Fruit fly (Drosophila melanogaster) whole organism, embryonic: ENCODE measurements around the gene CG16854.

ENCODE experiments used
- ATbp ChIP-seq: fragments of 200-800 bp; sonication (Bioruptor generic); optimal IDR thresholded peaks from 2 replicates; lab custom pipeline; 2017; ENCODE audit warnings: missing biosample characterization, mild to moderate bottlenecking, missing genetic modification characterization, missing genetic modification reagents
- Ada2b ChIP-seq: fragments of 200-800 bp; sonication (Bioruptor generic); IDR thresholded peaks from 2 replicates; pipeline ENCODE4 v1.3.6; 2022; ENCODE audit warnings: missing biosample characterization, missing genetic modification characterization
- B-H1 ChIP-seq: fragments of 200-800 bp; sonication (Bioruptor generic); IDR thresholded peaks from 3 replicates; pipeline ENCODE4 v1.3.6; 2022; ENCODE audit warnings: missing biosample characterization, missing genetic modification characterization
- CG10147 ChIP-seq: fragments of 200-800 bp; sonication (Bioruptor generic); optimal IDR thresholded peaks from 2 replicates; lab custom pipeline; 2019; ENCODE audit warnings: missing biosample characterization, mild to moderate bottlenecking, missing genetic modification characterization, moderate library complexity
- CG1024 ChIP-seq: fragments of 200-800 bp; sonication (Bioruptor generic); IDR thresholded peaks from 2 replicates; pipeline ENCODE4 v1.3.6; 2022; ENCODE audit warnings: missing biosample characterization, missing genetic modification characterization
- CG11456 ChIP-seq: fragments of 200-800 bp; sonication (Bioruptor generic); IDR thresholded peaks from 3 replicates; pipeline ENCODE4 v1.3.6; 2022; ENCODE audit warnings: missing biosample characterization, missing genetic modification characterization
- CG12236 ChIP-seq: fragments of 200-800 bp; sonication (Bioruptor generic); optimal IDR thresholded peaks from 2 replicates; lab custom pipeline; 2016; ENCODE audit warnings: missing biosample characterization, missing genetic modification characterization
- CG12391 ChIP-seq: fragments of 200-800 bp; sonication (Bioruptor generic); optimal IDR thresholded peaks from 3 replicates; lab custom pipeline; 2018; ENCODE audit warnings: missing biosample characterization, mild to moderate bottlenecking, missing genetic modification characterization, moderate library complexity
- CG12769 ChIP-seq: fragments of 200-800 bp; sonication (Bioruptor generic); optimal IDR thresholded peaks from 2 replicates; lab custom pipeline; 2019; ENCODE audit warnings: missing biosample characterization, mild to moderate bottlenecking, missing genetic modification characterization, moderate library complexity
- CG15696 ChIP-seq: fragments of 200-800 bp; sonication (Bioruptor generic); optimal IDR thresholded peaks from 2 replicates; lab custom pipeline; 2019; ENCODE audit warnings: missing biosample characterization, mild to moderate bottlenecking, missing genetic modification characterization, moderate library complexity
- CG1602 ChIP-seq: fragments of 200-800 bp; sonication (Bioruptor generic); optimal IDR thresholded peaks from 3 replicates; lab custom pipeline; 2016; ENCODE audit warnings: missing biosample characterization, missing genetic modification characterization
- CG2199 ChIP-seq: fragments of 200-800 bp; sonication (Bioruptor generic); IDR thresholded peaks from 3 replicates; pipeline ENCODE4 v1.3.6; 2022; ENCODE audit warnings: missing biosample characterization, missing genetic modification characterization
- CG2678 ChIP-seq: fragments of 200-800 bp; sonication (Bioruptor generic); optimal IDR thresholded peaks from 3 replicates; lab custom pipeline; 2019; ENCODE audit warnings: missing biosample characterization, mild to moderate bottlenecking, missing genetic modification characterization, moderate library complexity
- CG3407 ChIP-seq: fragments of 200-800 bp; sonication (Bioruptor generic); optimal IDR thresholded peaks from 2 replicates; lab custom pipeline; 2018; ENCODE audit warnings: missing biosample characterization, mild to moderate bottlenecking, missing genetic modification characterization
- CG3847 ChIP-seq: fragments of 200-800 bp; sonication (Bioruptor generic); IDR thresholded peaks from 2 replicates; pipeline ENCODE4 v1.3.6; 2022; ENCODE audit warnings: missing biosample characterization, missing genetic modification characterization
- CG4730 ChIP-seq: fragments of 200-800 bp; sonication (Bioruptor generic); IDR thresholded peaks from 2 replicates; pipeline ENCODE4 v1.3.6; 2022; ENCODE audit warnings: missing biosample characterization, missing genetic modification characterization
- CG6254 ChIP-seq: fragments of 200-800 bp; sonication (Bioruptor generic); optimal IDR thresholded peaks from 3 replicates; lab custom pipeline; 2017; ENCODE audit warnings: mild to moderate bottlenecking, missing biosample characterization, missing genetic modification reagents, missing genetic modification characterization
- CG6791 ChIP-seq: fragments of 200-800 bp; sonication (Bioruptor generic); IDR thresholded peaks from 3 replicates; pipeline ENCODE4 v1.3.6; 2022; ENCODE audit warnings: missing biosample characterization, missing genetic modification characterization; ENCODE audit not compliant: partially characterized antibody
- CG7556 ChIP-seq: fragments of 200-800 bp; sonication (Bioruptor generic); optimal IDR thresholded peaks from 2 replicates; lab custom pipeline; 2017; ENCODE audit warnings: missing biosample characterization, mild to moderate bottlenecking, missing genetic modification characterization
- D19A ChIP-seq: fragments of 200-800 bp; optimal IDR thresholded peaks from 3 replicates; lab custom pipeline; 2019; ENCODE audit warnings: missing biosample characterization, mild to moderate bottlenecking, missing genetic modification characterization, moderate library complexity
- Dip3 ChIP-seq: fragments of 200-800 bp; sonication (Bioruptor generic); optimal IDR thresholded peaks from 3 replicates; lab custom pipeline; 2016; ENCODE audit warnings: missing biosample characterization, missing genetic modification characterization
- Elba2 ChIP-seq: fragments of 200-800 bp; sonication (Bioruptor generic); optimal IDR thresholded peaks from 3 replicates; lab custom pipeline; 2016; ENCODE audit warnings: missing biosample characterization, missing genetic modification characterization
- HmgZ ChIP-seq: fragments of 200-800 bp; sonication (Bioruptor generic); optimal IDR thresholded peaks from 2 replicates; lab custom pipeline; 2018; ENCODE audit warnings: missing biosample characterization, mild to moderate bottlenecking, missing genetic modification characterization
- Hmx ChIP-seq: fragments of 200-800 bp; sonication (Bioruptor generic); optimal IDR thresholded peaks from 2 replicates; lab custom pipeline; 2016; ENCODE audit warnings: missing biosample characterization, missing genetic modification characterization
- Hr78 ChIP-seq, 2 experiments: fragments of 200-800 bp in 1 of 2; fragments of >200 bp in 1 of 2; sonication (Bioruptor generic) in 1 of 2; optimal IDR thresholded peaks; 2 replicates each; lab custom pipeline; 2017 to 2019; ENCODE audit warnings: missing biosample characterization in 2 of 2, missing genetic modification characterization in 2 of 2, mild to moderate bottlenecking in 1 of 2, moderate library complexity in 1 of 2
- Med ChIP-seq: fragments of 200-800 bp; sonication (Bioruptor generic); peaks from one replicate; lab custom pipeline; 2016; ENCODE audit warnings: missing biosample characterization, missing genetic modification characterization, mild to moderate bottlenecking, inconsistent platforms, moderate library complexity
- Pdp1 ChIP-seq, 2 experiments: fragments of 200-800 bp; sonication (Bioruptor generic); optimal IDR thresholded peaks; 3 replicates each; lab custom pipeline; 2016; ENCODE audit warnings: missing biosample characterization in 2 of 2, missing genetic modification characterization in 2 of 2, mild to moderate bottlenecking in 1 of 2, moderate library complexity in 1 of 2
- Sox100B ChIP-seq: fragments of 200-800 bp; sonication (Bioruptor generic); optimal IDR thresholded peaks from 3 replicates; lab custom pipeline; 2018; ENCODE audit warnings: missing biosample characterization, mild to moderate bottlenecking, missing genetic modification characterization
- Spps ChIP-seq: fragments of 200-800 bp; sonication (Bioruptor generic); optimal IDR thresholded peaks from 2 replicates; lab custom pipeline; 2018; ENCODE audit warnings: missing biosample characterization, mild to moderate bottlenecking, missing genetic modification characterization
- Vsx1 ChIP-seq: fragments of 200-800 bp; sonication (Bioruptor generic); optimal IDR thresholded peaks from 2 replicates; lab custom pipeline; 2017; ENCODE audit warnings: missing biosample characterization, mild to moderate bottlenecking, missing genetic modification characterization, missing genetic modification reagents
- bsh ChIP-seq, 2 experiments: fragments of 200-800 bp; sonication (Bioruptor generic); optimal IDR thresholded peaks; 2 replicates each; lab custom pipeline; 2017 to 2018; ENCODE audit warnings: mild to moderate bottlenecking in 2 of 2, missing biosample characterization in 2 of 2, missing genetic modification characterization in 2 of 2, moderate library complexity in 1 of 2
- btn ChIP-seq: fragments of 200-800 bp; sonication (Bioruptor generic); optimal IDR thresholded peaks from 2 replicates; lab custom pipeline; 2016; ENCODE audit warnings: missing biosample characterization, missing genetic modification characterization
- chn ChIP-seq: fragments of 200-800 bp; sonication (Bioruptor generic); optimal IDR thresholded peaks from 2 replicates; lab custom pipeline; 2016; ENCODE audit warnings: missing biosample characterization, missing genetic modification characterization
- corto ChIP-seq: fragments of 200-800 bp; sonication (Bioruptor generic); optimal IDR thresholded peaks from 2 replicates; lab custom pipeline; 2016; ENCODE audit warnings: missing biosample characterization, mild to moderate bottlenecking, missing genetic modification characterization, moderate library complexity
- crol ChIP-seq: fragments of 200-800 bp; sonication (Bioruptor generic); IDR thresholded peaks from 2 replicates; pipeline ENCODE4 v1.3.6; 2022; ENCODE audit warnings: missing biosample characterization, missing genetic modification characterization
- crp ChIP-seq, 2 experiments: fragments of 200-800 bp; sonication (Bioruptor generic); optimal IDR thresholded peaks; 2 replicates in 1 of 2; 3 replicates in 1 of 2; lab custom pipeline; 2017; ENCODE audit warnings: missing biosample characterization in 2 of 2, missing genetic modification characterization in 2 of 2, mild to moderate bottlenecking in 1 of 2, moderate library complexity in 1 of 2
- cwo ChIP-seq: fragments of 200-800 bp; sonication (Bioruptor generic); optimal IDR thresholded peaks from 3 replicates; lab custom pipeline; 2017; ENCODE audit warnings: missing biosample characterization, missing genetic modification characterization, mild to moderate bottlenecking, moderate library complexity, missing genetic modification reagents
- da ChIP-seq: fragments of 200-800 bp; sonication (Bioruptor generic); optimal IDR thresholded peaks from 2 replicates; lab custom pipeline; 2016; ENCODE audit warnings: missing biosample characterization, missing genetic modification characterization
- dm ChIP-seq: fragments of 200-800 bp; sonication (Bioruptor generic); optimal IDR thresholded peaks from 3 replicates; lab custom pipeline; 2016; ENCODE audit warnings: missing biosample characterization, missing genetic modification characterization
- en ChIP-seq: fragments of 200-800 bp; sonication (Bioruptor generic); optimal IDR thresholded peaks from 2 replicates; lab custom pipeline; 2016; ENCODE audit warnings: missing biosample characterization, missing genetic modification characterization
- fd102C ChIP-seq: fragments of 200-800 bp; sonication (Bioruptor generic); optimal IDR thresholded peaks from 2 replicates; lab custom pipeline; 2018; ENCODE audit warnings: missing biosample characterization, mild to moderate bottlenecking, missing genetic modification characterization, moderate library complexity
- her ChIP-seq: fragments of 200-800 bp; sonication (Bioruptor generic); optimal IDR thresholded peaks from 2 replicates; lab custom pipeline; 2016; ENCODE audit warnings: missing biosample characterization, missing genetic modification characterization
- lbe ChIP-seq: fragments of 200-800 bp; sonication (Bioruptor generic); optimal IDR thresholded peaks from 2 replicates; lab custom pipeline; 2016; ENCODE audit warnings: missing biosample characterization, mild to moderate bottlenecking, missing genetic modification characterization
- row ChIP-seq: fragments of 200-800 bp; sonication (Bioruptor generic); IDR thresholded peaks from 3 replicates; pipeline ENCODE4 v1.3.6; 2022; ENCODE audit warnings: missing biosample characterization, missing genetic modification characterization
- salm ChIP-seq: fragments of 200-800 bp; sonication (Bioruptor generic); optimal IDR thresholded peaks from 2 replicates; lab custom pipeline; 2018; ENCODE audit warnings: missing biosample characterization, mild to moderate bottlenecking, missing genetic modification characterization
- scrt ChIP-seq: fragments of 200-800 bp; sonication (Bioruptor generic); optimal IDR thresholded peaks from 2 replicates; lab custom pipeline; 2018; ENCODE audit warnings: missing biosample characterization, mild to moderate bottlenecking, missing genetic modification characterization, moderate library complexity
- so ChIP-seq: fragments of 200-800 bp; sonication (Bioruptor generic); IDR thresholded peaks from 3 replicates; pipeline ENCODE4 v1.3.6; 2022; ENCODE audit warnings: missing biosample characterization, missing genetic modification characterization
- sug ChIP-seq: fragments of 200-800 bp; optimal IDR thresholded peaks from 2 replicates; lab custom pipeline; 2019; ENCODE audit warnings: missing biosample characterization, mild to moderate bottlenecking, missing genetic modification characterization, moderate library complexity
- toy ChIP-seq: fragments of 200-800 bp; sonication (Bioruptor generic); IDR thresholded peaks from 2 replicates; pipeline ENCODE4 v1.3.6; 2022; ENCODE audit warnings: missing biosample characterization, missing genetic modification characterization
- zen2 ChIP-seq: fragments of 200-800 bp; sonication (Bioruptor generic); IDR thresholded peaks from 3 replicates; pipeline ENCODE4 v1.3.6; 2022; ENCODE audit warnings: missing biosample characterization, missing genetic modification characterization; ENCODE audit not compliant: partially characterized antibody

The CG16854 gene

dm6 chr2L:11038918-11039317 lies 47.6 kb upstream of the CG16854 start:
- TF ChIP-seq Elba2 (GFP tag; lab: Kevin White, UChicago), result no peak
- TF ChIP-seq Dip3 (GFP tag; lab: Kevin White, UChicago), result no peak
- TF ChIP-seq CG11456 (GFP tag; lab: Robert Waterston, UW), result 0 out of 3 replicates have a peak, but pooled peaks have one; percentile 5
- peak; percentile 46 for TF ChIP-seq crol
- TF ChIP-seq zen2 (GFP tag; lab: Robert Waterston, UW), result no peak
- TF ChIP-seq CG6791 (GFP tag; lab: Robert Waterston, UW), result no peak
- no peak for TF ChIP-seq bsh (GFP tag; optimal IDR thresholded peaks at IDR 0.05; lab: Kevin White, UChicago)
- no peak for TF ChIP-seq CG2678 (tag; lab: Kevin White, UChicago)
- no peak for TF ChIP-seq toy (GFP tag; lab: Robert Waterston, UW)
- peak; percentile 40 for TF ChIP-seq ATbp (GFP tag; lab: Kevin White, UChicago)
- peak; percentile 13 for TF ChIP-seq lbe (GFP tag; lab: Kevin White, UChicago)
- TF ChIP-seq da (GFP tag; lab: Kevin White, UChicago), result no peak
- TF ChIP-seq scrt (GFP tag; lab: Kevin White, UChicago), result no peak
- no peak for TF ChIP-seq CG1024 (GFP tag; lab: Robert Waterston, UW)
- TF ChIP-seq her (GFP tag; lab: Kevin White, UChicago), result no peak
- TF ChIP-seq CG10147 (GFP tag; lab: Kevin White, UChicago), result no peak
- peak; percentile 78 for TF ChIP-seq CG12769 (tag; lab: Kevin White, UChicago)
- TF ChIP-seq Sox100B (GFP tag; lab: Kevin White, UChicago), result peak; percentile 18
- no peak for TF ChIP-seq Hmx
- no peak for TF ChIP-seq CG7556 (GFP tag; lab: Kevin White, UChicago)
- no peak for TF ChIP-seq so (GFP tag; lab: Robert Waterston, UW)
- TF ChIP-seq Med (GFP tag; lab: Kevin White, UChicago), result no peak
- no peak for TF ChIP-seq D19A (tag; lab: Kevin White, UChicago)
- TF ChIP-seq CG12236 (GFP tag; lab: Kevin White, UChicago), result no peak
- TF ChIP-seq CG2199 (GFP tag; lab: Robert Waterston, UW), result peak; percentile 60; the same call in 1 of the 3 replicates
- TF ChIP-seq Ada2b (GFP tag; lab: Robert Waterston, UW), result no peak
- TF ChIP-seq btn (GFP tag; lab: Kevin White, UChicago), result no peak
- TF ChIP-seq chn, result no peak
- no peak for TF ChIP-seq B-H1 (GFP tag; lab: Robert Waterston, UW)
- no peak for TF ChIP-seq CG1602 (GFP tag; lab: Kevin White, UChicago)
- peak; percentile 37 for TF ChIP-seq CG6254 (GFP tag; lab: Kevin White, UChicago)
- TF ChIP-seq row (GFP tag; lab: Robert Waterston, UW), result no peak
- no peak for TF ChIP-seq HmgZ
- TF ChIP-seq sug (tag; lab: Kevin White, UChicago), result peak; percentile 21
- TF ChIP-seq CG15696, result peak; percentile 2
- TF ChIP-seq fd102C, result no peak
- TF ChIP-seq cwo, result no peak
- no peak for TF ChIP-seq dm
- TF ChIP-seq Hr78 (GFP tag; optimal IDR thresholded peaks at IDR 0.05; lab: Kevin White, UChicago), result peak in 1 of 2 experiments; percentile 77
- TF ChIP-seq CG4730 (GFP tag; lab: Robert Waterston, UW), result no peak
- no peak for TF ChIP-seq crp (GFP tag; optimal IDR thresholded peaks at IDR 0.05; lab: Kevin White, UChicago)
- TF ChIP-seq CG12391, result no peak
- TF ChIP-seq Pdp1 (GFP tag; optimal IDR thresholded peaks at IDR 0.05; lab: Kevin White, UChicago), result peak in 1 of 2 experiments; percentile 58
- peak; percentile 41 for TF ChIP-seq Vsx1 (GFP tag; lab: Kevin White, UChicago)
- no peak for TF ChIP-seq Spps (tag; lab: Kevin White, UChicago)
- TF ChIP-seq en (GFP tag; lab: Kevin White, UChicago), result no peak
- TF ChIP-seq salm (tag; lab: Kevin White, UChicago), result peak; percentile 12
- no peak for TF ChIP-seq CG3847 (GFP tag; lab: Robert Waterston, UW)
- TF ChIP-seq CG3407 (GFP tag; lab: Kevin White, UChicago), result peak; percentile 2
- TF ChIP-seq corto (GFP tag; lab: Kevin White, UChicago), result no peak
